Fruit fly (Drosophila melanogaster) whole organism, embryonic: Measurements from ENCODE around the gene CG43902.

Source experiments
- Awh ChIP-seq: fragments of 200-800 bp; sonication (Bioruptor generic); IDR thresholded peaks from 2 replicates; pipeline ENCODE4, ENCODE4 v1.3.6; 2022; ENCODE audit warnings: missing biosample characterization, missing genetic modification characterization
- Blimp-1 ChIP-seq: fragments of 200-800 bp; sonication (Bioruptor generic); optimal IDR thresholded peaks from 3 replicates; lab custom pipeline; 2018; ENCODE audit warnings: missing biosample characterization, missing genetic modification characterization, mild to moderate bottlenecking, moderate library complexity, missing genetic modification reagents
- CG10959 ChIP-seq: fragments of 200-800 bp; sonication (Bioruptor generic); IDR thresholded peaks from 2 replicates; pipeline ENCODE4 v1.3.6; 2022; ENCODE audit warnings: missing biosample characterization, missing genetic modification characterization
- CG11560 ChIP-seq: fragments of 200-800 bp; sonication (Bioruptor generic); IDR thresholded peaks from 3 replicates; pipeline ENCODE4 v1.3.6; 2022; ENCODE audit warnings: missing biosample characterization, missing genetic modification characterization
- CG13123 ChIP-seq: fragments of 200-800 bp; sonication (Bioruptor generic); optimal IDR thresholded peaks from 2 replicates; lab custom pipeline; 2016; ENCODE audit warnings: missing biosample characterization, missing genetic modification characterization
- CG13624 ChIP-seq: fragments of 200-800 bp; sonication (Bioruptor generic); optimal IDR thresholded peaks from 2 replicates; lab custom pipeline; 2016; ENCODE audit warnings: missing biosample characterization, missing genetic modification characterization
- CG15479 ChIP-seq: fragments of 200-800 bp; sonication (Bioruptor generic); optimal IDR thresholded peaks from 3 replicates; lab custom pipeline; 2019; ENCODE audit warnings: missing biosample characterization, mild to moderate bottlenecking, missing genetic modification characterization, moderate library complexity
- CG1602 ChIP-seq: fragments of 200-800 bp; sonication (Bioruptor generic); optimal IDR thresholded peaks from 3 replicates; lab custom pipeline; 2016; ENCODE audit warnings: missing biosample characterization, missing genetic modification characterization
- CG16813 ChIP-seq: fragments of 200-800 bp; sonication (Bioruptor generic); IDR thresholded peaks from 3 replicates; pipeline ENCODE4 v1.3.6; 2022; ENCODE audit warnings: missing biosample characterization, missing genetic modification characterization; ENCODE audit not compliant: partially characterized antibody
- CG17361 ChIP-seq: fragments of 200-800 bp; sonication (Bioruptor generic); IDR thresholded peaks from 3 replicates; pipeline ENCODE4 v1.3.6; 2022; ENCODE audit warnings: missing biosample characterization, missing genetic modification characterization
- CG17385 ChIP-seq: fragments of 200-800 bp; sonication (Bioruptor generic); optimal IDR thresholded peaks from 3 replicates; lab custom pipeline; 2018; ENCODE audit warnings: missing biosample characterization, mild to moderate bottlenecking, missing genetic modification characterization
- CG1832 ChIP-seq: fragments of 200-800 bp; sonication (Bioruptor generic); optimal IDR thresholded peaks from 2 replicates; lab custom pipeline; 2017; ENCODE audit warnings: missing biosample characterization, mild to moderate bottlenecking, missing genetic modification characterization, inconsistent platforms
- CG30403 ChIP-seq: fragments of 200-800 bp; sonication (Bioruptor generic); optimal IDR thresholded peaks from 3 replicates; lab custom pipeline; 2016; ENCODE audit warnings: missing biosample characterization, missing genetic modification characterization
- CG3065 ChIP-seq: fragments of 200-800 bp; sonication (Bioruptor generic); optimal IDR thresholded peaks from 2 replicates; lab custom pipeline; 2016; ENCODE audit warnings: missing biosample characterization, missing genetic modification characterization
- CG32532 ChIP-seq: fragments of 200-800 bp; sonication (Bioruptor generic); IDR thresholded peaks from 2 replicates; pipeline ENCODE4 v1.3.6; 2022; ENCODE audit warnings: missing biosample characterization, missing genetic modification characterization
- CG3407 ChIP-seq: fragments of 200-800 bp; sonication (Bioruptor generic); optimal IDR thresholded peaks from 2 replicates; lab custom pipeline; 2018; ENCODE audit warnings: missing biosample characterization, mild to moderate bottlenecking, missing genetic modification characterization
- CG34376 ChIP-seq: fragments of 200-800 bp; sonication (Bioruptor generic); optimal IDR thresholded peaks from 2 replicates; lab custom pipeline; 2018; ENCODE audit warnings: missing biosample characterization, mild to moderate bottlenecking, missing genetic modification characterization
- CG34422 ChIP-seq: fragments of 200-800 bp; sonication (Bioruptor generic); IDR thresholded peaks from 3 replicates; pipeline ENCODE4 v1.3.6; 2022; ENCODE audit warnings: missing biosample characterization, missing genetic modification characterization
- CG43689 ChIP-seq: fragments of 200-800 bp; sonication (Bioruptor generic); IDR thresholded peaks from 2 replicates; pipeline ENCODE4 v1.3.6; 2022; ENCODE audit warnings: missing biosample characterization, missing genetic modification characterization
- CG6654 ChIP-seq: fragments of 200-800 bp; sonication (Bioruptor generic); optimal IDR thresholded peaks from 2 replicates; lab custom pipeline; 2017; ENCODE audit warnings: missing biosample characterization, mild to moderate bottlenecking, missing genetic modification characterization
- CG7745 ChIP-seq: fragments of 200-800 bp; sonication (Bioruptor generic); optimal IDR thresholded peaks from 2 replicates; lab custom pipeline; 2018; ENCODE audit warnings: missing biosample characterization, mild to moderate bottlenecking, missing genetic modification characterization, moderate library complexity
- CG8089 ChIP-seq: fragments of 200-800 bp; sonication (Bioruptor generic); optimal IDR thresholded peaks from 3 replicates; lab custom pipeline; 2016; ENCODE audit warnings: missing biosample characterization, missing genetic modification characterization
- CG9437 ChIP-seq: fragments of 200-800 bp; sonication (Bioruptor generic); optimal IDR thresholded peaks from 2 replicates; lab custom pipeline; 2018; ENCODE audit warnings: missing biosample characterization, mild to moderate bottlenecking, missing genetic modification characterization
- CHES-1-like ChIP-seq: fragments of 200-800 bp; sonication (Bioruptor generic); optimal IDR thresholded peaks from 2 replicates; lab custom pipeline; 2016; ENCODE audit warnings: missing biosample characterization, missing genetic modification characterization
- CTCF ChIP-seq: fragments of 200-800 bp; sonication (Bioruptor generic); optimal IDR thresholded peaks from 2 replicates; lab custom pipeline; 2017; ENCODE audit warnings: missing biosample characterization, mild to moderate bottlenecking, missing genetic modification characterization, moderate library complexity
- Dip2 ChIP-seq: fragments of 200-800 bp; sonication (Bioruptor generic); IDR thresholded peaks from 2 replicates; pipeline ENCODE4 v1.3.6; 2022; ENCODE audit warnings: missing biosample characterization, missing genetic modification characterization
- Eip74EF ChIP-seq, 2 experiments: fragments of 200-800 bp in 1 of 2; fragments of >200 bp in 1 of 2; sonication (Bioruptor generic) in 1 of 2; optimal IDR thresholded peaks; 2 replicates each; lab custom pipeline; 2017 to 2019; ENCODE audit warnings: missing biosample characterization in 2 of 2, missing genetic modification characterization in 2 of 2, mild to moderate bottlenecking in 1 of 2, moderate library complexity in 1 of 2
- Gsc ChIP-seq: fragments of 200-800 bp; sonication (Bioruptor generic); IDR thresholded peaks from 2 replicates; pipeline ENCODE4 v1.3.6; 2022; ENCODE audit warnings: missing biosample characterization, missing genetic modification characterization
- HHEX ChIP-seq: fragments of 200-800 bp; sonication (Bioruptor generic); optimal IDR thresholded peaks from 3 replicates; lab custom pipeline; 2017; ENCODE audit warnings: missing biosample characterization, mild to moderate bottlenecking, missing genetic modification characterization, missing genetic modification reagents
- Hr39 ChIP-seq: fragments of >200 bp; optimal IDR thresholded peaks from 2 replicates; lab custom pipeline; 2017
- Hsf ChIP-seq: fragments of 200-800 bp; sonication (Bioruptor generic); optimal IDR thresholded peaks from 3 replicates; lab custom pipeline; 2016; ENCODE audit warnings: missing biosample characterization, missing genetic modification characterization
- Jarid2 ChIP-seq: fragments of 200-800 bp; sonication (Bioruptor generic); optimal IDR thresholded peaks from 3 replicates; lab custom pipeline; 2017; ENCODE audit warnings: mild to moderate bottlenecking, missing biosample characterization, missing genetic modification reagents, missing genetic modification characterization
- MBD-R2 ChIP-seq: fragments of 200-800 bp; sonication (Bioruptor generic); IDR thresholded peaks from 2 replicates; pipeline ENCODE4 v1.3.6; 2022; ENCODE audit warnings: missing biosample characterization, missing genetic modification characterization
- MESR4 ChIP-seq: fragments of 200-800 bp; sonication (Bioruptor generic); optimal IDR thresholded peaks from 2 replicates; lab custom pipeline; 2018; ENCODE audit warnings: missing biosample characterization, mild to moderate bottlenecking, missing genetic modification characterization, moderate library complexity
- Med ChIP-seq: fragments of 200-800 bp; sonication (Bioruptor generic); peaks from one replicate; lab custom pipeline; 2016; ENCODE audit warnings: missing biosample characterization, missing genetic modification characterization, mild to moderate bottlenecking, inconsistent platforms, moderate library complexity
- Myb ChIP-seq: fragments of 200-800 bp; sonication (Bioruptor generic); optimal IDR thresholded peaks from 2 replicates; lab custom pipeline; 2016; ENCODE audit warnings: missing biosample characterization, missing genetic modification characterization
- Pdp1 ChIP-seq, 2 experiments: fragments of 200-800 bp; sonication (Bioruptor generic); optimal IDR thresholded peaks; 3 replicates each; lab custom pipeline; 2016; ENCODE audit warnings: missing biosample characterization in 2 of 2, missing genetic modification characterization in 2 of 2, mild to moderate bottlenecking in 1 of 2, moderate library complexity in 1 of 2
- aop ChIP-seq: fragments of 200-800 bp; sonication (Bioruptor generic); IDR thresholded peaks from 2 replicates; pipeline ENCODE4 v1.3.6; 2022; ENCODE audit warnings: missing biosample characterization, missing genetic modification characterization
- ems ChIP-seq: fragments of 200-800 bp; sonication (Bioruptor generic); optimal IDR thresholded peaks from 3 replicates; lab custom pipeline; 2016; ENCODE audit warnings: missing biosample characterization, missing genetic modification characterization
- exex ChIP-seq: fragments of 200-800 bp; sonication (Bioruptor generic); optimal IDR thresholded peaks from 4 replicates; lab custom pipeline; 2018; ENCODE audit warnings: missing biosample characterization, mild to moderate bottlenecking, missing genetic modification characterization, moderate library complexity
- gsb ChIP-seq: fragments of 200-800 bp; sonication (Bioruptor generic); IDR thresholded peaks from 2 replicates; pipeline ENCODE4 v1.3.6; 2022; ENCODE audit warnings: missing biosample characterization, missing genetic modification characterization
- inv ChIP-seq: fragments of 200-800 bp; sonication (Bioruptor generic); IDR thresholded peaks from 2 replicates; pipeline ENCODE4 v1.3.6; 2022; ENCODE audit warnings: missing biosample characterization, missing genetic modification characterization; ENCODE audit not compliant: partially characterized antibody
- ken ChIP-seq: fragments of 200-800 bp; sonication (Bioruptor generic); IDR thresholded peaks from 3 replicates; pipeline ENCODE4 v1.3.6; 2022; ENCODE audit warnings: missing biosample characterization, missing genetic modification characterization
- org-1 ChIP-seq: fragments of 200-800 bp; sonication (Bioruptor generic); optimal IDR thresholded peaks from 2 replicates; lab custom pipeline; 2017; ENCODE audit warnings: missing biosample characterization, missing genetic modification characterization
- pho ChIP-seq: fragments of 200-800 bp; sonication (Bioruptor generic); optimal IDR thresholded peaks from 2 replicates; lab custom pipeline; 2016; ENCODE audit warnings: missing biosample characterization, missing genetic modification characterization
- pnt ChIP-seq: fragments of 200-800 bp; sonication (Bioruptor generic); optimal IDR thresholded peaks from 3 replicates; lab custom pipeline; 2016; ENCODE audit warnings: missing biosample characterization, missing genetic modification characterization
- salm ChIP-seq: fragments of 200-800 bp; sonication (Bioruptor generic); optimal IDR thresholded peaks from 2 replicates; lab custom pipeline; 2018; ENCODE audit warnings: missing biosample characterization, mild to moderate bottlenecking, missing genetic modification characterization
- seq ChIP-seq: fragments of 200-800 bp; sonication (Bioruptor generic); IDR thresholded peaks from 2 replicates; pipeline ENCODE4 v1.3.6; 2022; ENCODE audit warnings: missing biosample characterization, missing genetic modification characterization
- sima ChIP-seq: fragments of 200-800 bp; sonication (Bioruptor generic); optimal IDR thresholded peaks from 2 replicates; lab custom pipeline; 2016; ENCODE audit warnings: missing biosample characterization, missing genetic modification characterization
- sr ChIP-seq: fragments of 200-800 bp; sonication (Bioruptor generic); IDR thresholded peaks from 3 replicates; pipeline ENCODE4 v1.3.6; 2022; ENCODE audit warnings: missing biosample characterization, missing genetic modification characterization
- stc ChIP-seq: fragments of 200-800 bp; sonication (Bioruptor generic); IDR thresholded peaks from 2 replicates; pipeline ENCODE4 v1.3.6; 2022; ENCODE audit warnings: missing biosample characterization, missing genetic modification characterization
- vvl ChIP-seq: fragments of 200-800 bp; sonication (Bioruptor generic); IDR thresholded peaks from 2 replicates; pipeline ENCODE4 v1.3.6; 2022; ENCODE audit warnings: missing biosample characterization, missing genetic modification characterization
- yki ChIP-seq: fragments of >200 bp; optimal IDR thresholded peaks from 3 replicates; lab custom pipeline; 2018
- zen ChIP-seq: fragments of 200-800 bp; sonication (Bioruptor generic); optimal IDR thresholded peaks from 3 replicates; lab custom pipeline; 2018; ENCODE audit warnings: missing biosample characterization, mild to moderate bottlenecking, missing genetic modification characterization, moderate library complexity

The CG43902 gene

DNA sequence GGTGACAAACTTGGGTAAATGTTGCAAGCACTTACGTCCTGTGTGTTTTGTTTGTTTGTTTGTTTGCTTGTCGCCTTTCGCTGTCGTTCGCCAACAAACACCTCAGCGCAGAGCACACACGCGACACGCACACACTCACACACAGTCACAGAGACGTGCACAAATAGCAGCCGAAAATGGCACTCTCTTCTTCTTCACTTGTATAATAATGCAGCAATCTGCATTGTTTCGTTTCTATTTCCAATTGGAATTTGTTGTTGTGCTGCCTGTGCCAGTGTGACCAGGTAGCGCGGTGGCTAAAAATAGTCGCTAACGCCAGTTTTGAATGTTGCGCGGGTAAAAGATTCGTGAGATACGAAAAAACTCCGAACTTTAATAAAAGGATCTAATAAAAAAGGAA lies 53.9 kb downstream of the CG43902 start, which contains the start of gene Ypel (continued):
- TF ChIP-seq gsb (GFP tag; lab: Robert Waterston, UW), result no peak
- TF ChIP-seq Dip2, result no peak
- TF ChIP-seq Jarid2 (GFP tag; lab: Kevin White, UChicago), result no peak
- no peak for TF ChIP-seq CG11560 (tag; lab: Robert Waterston, UW)
- peak; percentile 31; the same call in 1 of the 2 replicates for TF ChIP-seq vvl (GFP tag; lab: Robert Waterston, UW)
- no peak for TF ChIP-seq inv
- TF ChIP-seq MESR4 (GFP tag; lab: Kevin White, UChicago), result peak; percentile 4
- TF ChIP-seq HHEX, result no peak
- no peak for TF ChIP-seq CG16813 (GFP tag; lab: Robert Waterston, UW)
- no peak for TF ChIP-seq CG43689 (GFP tag; lab: Robert Waterston, UW)
- TF ChIP-seq exex (tag; lab: Kevin White, UChicago), result no peak
- no peak for TF ChIP-seq salm
- peak in 1 of 2 experiments; percentile 78 for TF ChIP-seq Pdp1 (GFP tag; optimal IDR thresholded peaks at IDR 0.05; lab: Kevin White, UChicago)
- TF ChIP-seq CG34376 (GFP tag; lab: Kevin White, UChicago), result no peak
- no peak for TF ChIP-seq CG8089
- TF ChIP-seq CG10959 (GFP tag; lab: Robert Waterston, UW), result no peak
- no peak for TF ChIP-seq CTCF (GFP tag; lab: Kevin White, UChicago)
- no peak for TF ChIP-seq MBD-R2 (GFP tag; lab: Robert Waterston, UW)
- TF ChIP-seq CG1832 (GFP tag; lab: Kevin White, UChicago), result peak; percentile 6
- no peak for TF ChIP-seq ken
- TF ChIP-seq CG13123, result no peak
- TF ChIP-seq CG7745 (tag; lab: Kevin White, UChicago), result no peak
- no peak for TF ChIP-seq pho (GFP tag; lab: Kevin White, UChicago)
- TF ChIP-seq yki (lab: Kevin White, UChicago), result no peak
- peak; percentile 80 for TF ChIP-seq CG17385
- TF ChIP-seq CHES-1-like (GFP tag; lab: Kevin White, UChicago), result no peak
- no peak for TF ChIP-seq Myb (GFP tag; lab: Kevin White, UChicago)
- peak; percentile 86 for TF ChIP-seq CG15479 (GFP tag; lab: Kevin White, UChicago)
- TF ChIP-seq org-1, result no peak
- TF ChIP-seq pnt (GFP tag; lab: Kevin White, UChicago), result no peak
- no peak for TF ChIP-seq CG1602 (GFP tag; lab: Kevin White, UChicago)
- TF ChIP-seq Hr39 (lab: Kevin White, UChicago), result no peak
- TF ChIP-seq CG13624, result no peak
- no peak for TF ChIP-seq Hsf (GFP tag; lab: Kevin White, UChicago)
- no peak for TF ChIP-seq Blimp-1 (GFP tag; lab: Kevin White, UChicago)
- no peak for TF ChIP-seq CG3065 (GFP tag; lab: Kevin White, UChicago)
- no peak for TF ChIP-seq aop
- no peak for TF ChIP-seq CG17361 (GFP tag; lab: Robert Waterston, UW)
- TF ChIP-seq sr (GFP tag; lab: Robert Waterston, UW), result no peak
- TF ChIP-seq Awh (GFP tag; lab: Robert Waterston, UW), result no peak
- TF ChIP-seq Eip74EF (GFP tag; optimal IDR thresholded peaks at IDR 0.05; lab: Kevin White, UChicago), result no peak
- no peak for TF ChIP-seq sima
- no peak for TF ChIP-seq stc (GFP tag; lab: Robert Waterston, UW)
- no peak for TF ChIP-seq CG9437 (GFP tag; lab: Kevin White, UChicago)
- TF ChIP-seq CG30403 (GFP tag; lab: Kevin White, UChicago), result no peak
- TF ChIP-seq CG32532, result no peak
- no peak for TF ChIP-seq ems (GFP tag; lab: Kevin White, UChicago)
- no peak for TF ChIP-seq CG3407 (GFP tag; lab: Kevin White, UChicago)
- TF ChIP-seq CG34422, result no peak
- no peak for TF ChIP-seq seq (GFP tag; lab: Robert Waterston, UW)
- peak; percentile 59 for TF ChIP-seq Med (GFP tag; lab: Kevin White, UChicago)
- TF ChIP-seq zen, result no peak
- no peak for TF ChIP-seq Gsc (GFP tag; lab: Robert Waterston, UW)
- TF ChIP-seq CG6654, result no peak
